Worm (Caenorhabditis elegans) whole organism, L1 larva: ENCODE results near the gene ZK1321.1.

ENCODE experiments used
- aly-2 ChIP-seq: fragments of 150-350 bp; optimal IDR thresholded peaks from 2 replicates; lab custom pipeline; 2014; ENCODE audit warnings: missing biosample characterization, missing genetic modification characterization
- ama-1 ChIP-seq: fragments of 150-350 bp; optimal IDR thresholded peaks from 2 replicates; lab custom pipeline; 2014
- dpl-1 ChIP-seq, 3 experiments: fragments of 150-350 bp in 2 of 3; sonication (generic microtip) in 1 of 3; optimal IDR thresholded peaks; 2 replicates each; lab custom pipeline; 2014 to 2017; ENCODE audit warnings: missing biosample characterization in 3 of 3, missing genetic modification characterization in 3 of 3, missing genetic modification reagents in 3 of 3
- ets-5 ChIP-seq: fragments of 200-800 bp; sonication (Bioruptor generic); IDR thresholded peaks from 2 replicates; pipeline ENCODE4 v1.3.6; 2022; ENCODE audit warnings: missing genetic modification characterization, missing compliant biosample characterization
- nhr-84 ChIP-seq: sonication (generic microtip); optimal IDR thresholded peaks from 2 replicates; lab custom pipeline; 2017; ENCODE audit warnings: missing biosample characterization, missing genetic modification characterization
- pag-3 ChIP-seq: sonication (generic microtip); optimal IDR thresholded peaks from 2 replicates; lab custom pipeline; 2017; ENCODE audit warnings: missing genetic modification characterization, mild to moderate bottlenecking, missing compliant biosample characterization, antibody characterized with exemption, borderline replicate concordance; ENCODE audit not compliant: insufficient read depth
- pqm-1 ChIP-seq: sonication (generic microtip); optimal IDR thresholded peaks from 3 replicates; lab custom pipeline; 2017; ENCODE audit warnings: missing biosample characterization, missing genetic modification characterization
- rnt-1 ChIP-seq: sonication (generic microtip); optimal IDR thresholded peaks from 2 replicates; lab custom pipeline; 2016; ENCODE audit warnings: mild to moderate bottlenecking, missing genetic modification characterization, moderate library complexity, missing compliant biosample characterization
- tbx-2 ChIP-seq: sonication (generic microtip); optimal IDR thresholded peaks from 2 replicates; lab custom pipeline; 2016; ENCODE audit warnings: missing genetic modification characterization, missing compliant biosample characterization
- unc-62 ChIP-seq: fragments of 150-350 bp; optimal IDR thresholded peaks from 2 replicates; lab custom pipeline; 2014; ENCODE audit warnings: missing biosample characterization, missing genetic modification reagents, missing genetic modification characterization

ce11 chrII:9786215-9786614 is 32.4 kb downstream of the ZK1321.1 start:
- no peak for TF ChIP-seq nhr-84 (tag; lab: Kevin White, UChicago)
- TF ChIP-seq unc-62 = no peak
- no peak for TF ChIP-seq ama-1 (lab: Kevin White, UChicago)
- no peak for TF ChIP-seq dpl-1 (GFP tag; optimal IDR thresholded peaks at IDR 0.05; lab: Kevin White, UChicago)
- TF ChIP-seq pag-3 = no peak
- no peak for TF ChIP-seq rnt-1 (tag; lab: Kevin White, UChicago)
- no peak for TF ChIP-seq pqm-1
- TF ChIP-seq aly-2 (tag; lab: Kevin White, UChicago) = no peak
- no peak for TF ChIP-seq tbx-2 (tag; lab: Kevin White, UChicago)
- TF ChIP-seq ets-5 = no peak
